Worm (Caenorhabditis elegans) whole organism, L3 larva: ENCODE results near the gene EEED8.15.

ENCODE experiments used
- ama-1 ChIP-seq: fragments of 150-350 bp; optimal IDR thresholded peaks from 2 replicates; lab custom pipeline; 2018
- ceh-16 ChIP-seq: sonication (generic microtip); optimal IDR thresholded peaks from 2 replicates; lab custom pipeline; 2017; ENCODE audit warnings: missing biosample characterization, missing genetic modification characterization
- daf-12 ChIP-seq: fragments of 150-350 bp; optimal IDR thresholded peaks from 2 replicates; lab custom pipeline; 2014; ENCODE audit warnings: missing biosample characterization, missing genetic modification reagents, missing genetic modification characterization
- lin-39 ChIP-seq: fragments of 150-350 bp; optimal IDR thresholded peaks from 2 replicates; lab custom pipeline; 2018; ENCODE audit warnings: missing biosample characterization, missing genetic modification reagents, missing genetic modification characterization
- nhr-12 ChIP-seq: fragments of 150-350 bp; optimal IDR thresholded peaks from 2 replicates; lab custom pipeline; 2014; ENCODE audit warnings: missing biosample characterization, missing genetic modification characterization
- unc-39 ChIP-seq: sonication (generic microtip); optimal IDR thresholded peaks from 4 replicates; lab custom pipeline; 2017; ENCODE audit warnings: missing biosample characterization, missing genetic modification characterization

ce11 chrII:5373275-5374047, 45.6 kb upstream of the EEED8.15 start, which contains the start of the genes agt-2 and F09E5.3:
- TF ChIP-seq ceh-16 (tag; lab: Kevin White, UChicago): no peak
- TF ChIP-seq nhr-12 (tag; lab: Kevin White, UChicago): no peak
- TF ChIP-seq unc-39 (tag; lab: Kevin White, UChicago): no peak
- TF ChIP-seq lin-39 (tag; lab: Kevin White, UChicago): peak; percentile 59
- TF ChIP-seq ama-1 (lab: Kevin White, UChicago): peak; percentile 77
- no peak for TF ChIP-seq daf-12
